Worm (Caenorhabditis elegans) whole organism, L1 larva: Measurements from ENCODE around the gene C29F5.8.

Source experiments
- F16B12.6 ChIP-seq: fragments of 150-350 bp; optimal IDR thresholded peaks from 2 replicates; lab custom pipeline; 2014; ENCODE audit warnings: missing biosample characterization, missing genetic modification characterization
- aha-1 ChIP-seq: fragments of 150-350 bp; optimal IDR thresholded peaks from 2 replicates; lab custom pipeline; 2014; ENCODE audit warnings: missing biosample characterization, missing genetic modification characterization
- ama-1 ChIP-seq: fragments of 150-350 bp; optimal IDR thresholded peaks from 2 replicates; lab custom pipeline; 2014
- ceh-63 ChIP-seq: fragments of 200-800 bp; sonication (Bioruptor generic); optimal IDR thresholded peaks from 2 replicates; lab custom pipeline; 2018; ENCODE audit warnings: mild to moderate bottlenecking, missing genetic modification characterization, missing compliant biosample characterization
- ceh-82 ChIP-seq, 3 experiments: fragments of 150-350 bp in 1 of 3; sonication (generic microtip) in 2 of 3; optimal IDR thresholded peaks; 2 replicates each; lab custom pipeline; 2014 to 2017; ENCODE audit warnings: missing biosample characterization in 3 of 3, missing genetic modification characterization in 3 of 3
- ceh-88 ChIP-seq: fragments of 200-800 bp; sonication (Bioruptor generic); IDR thresholded peaks from 2 replicates; pipeline ENCODE4 v1.3.6; 2022; ENCODE audit warnings: missing genetic modification characterization, missing compliant biosample characterization
- ces-1 ChIP-seq: fragments of 150-350 bp; optimal IDR thresholded peaks from 2 replicates; lab custom pipeline; 2014; ENCODE audit warnings: missing biosample characterization, missing genetic modification reagents, missing genetic modification characterization
- dpl-1 ChIP-seq, 3 experiments: fragments of 150-350 bp in 2 of 3; sonication (generic microtip) in 1 of 3; optimal IDR thresholded peaks; 2 replicates each; lab custom pipeline; 2014 to 2017; ENCODE audit warnings: missing biosample characterization in 3 of 3, missing genetic modification characterization in 3 of 3, missing genetic modification reagents in 3 of 3
- efl-1 ChIP-seq, 4 experiments: fragments of 150-350 bp; optimal IDR thresholded peaks in 3 of 4; peaks in 1 of 4; 1 replicate in 1 of 4; 2 replicates in 3 of 4; lab custom pipeline; 2014; ENCODE audit warnings: missing biosample characterization in 2 of 4, missing genetic modification characterization in 2 of 4, missing genetic modification reagents in 2 of 4
- elt-2 ChIP-seq: sonication (generic microtip); optimal IDR thresholded peaks from 2 replicates; lab custom pipeline; 2016; ENCODE audit warnings: missing genetic modification characterization, mild to moderate bottlenecking, inconsistent platforms, missing compliant biosample characterization, missing genetic modification reagents
- elt-3 ChIP-seq, 6 experiments: fragments of 150-350 bp in 1 of 6; sonication (generic microtip); optimal IDR thresholded peaks; 2 replicates each; lab custom pipeline; 2017 to 2018; ENCODE audit warnings: missing biosample characterization in 6 of 6, missing genetic modification characterization in 6 of 6, inconsistent platforms in 1 of 6
- ets-5 ChIP-seq: fragments of 200-800 bp; sonication (Bioruptor generic); IDR thresholded peaks from 2 replicates; pipeline ENCODE4 v1.3.6; 2022; ENCODE audit warnings: missing genetic modification characterization, missing compliant biosample characterization
- fkh-4 ChIP-seq: sonication (generic microtip); optimal IDR thresholded peaks from 2 replicates; lab custom pipeline; 2016; ENCODE audit warnings: missing compliant biosample characterization, missing genetic modification characterization, borderline replicate concordance
- fos-1 ChIP-seq: fragments of 150-350 bp; optimal IDR thresholded peaks from 2 replicates; lab custom pipeline; 2014; ENCODE audit warnings: missing biosample characterization, missing genetic modification characterization
- grh-1 ChIP-seq: fragments of 200-800 bp; sonication (Bioruptor generic); IDR thresholded peaks from 2 replicates; pipeline ENCODE4 v1.3.6; 2022; ENCODE audit warnings: missing genetic modification reagents, missing genetic modification characterization, missing compliant biosample characterization
- hlh-4 ChIP-seq: sonication (generic microtip); optimal IDR thresholded peaks from 2 replicates; lab custom pipeline; 2016; ENCODE audit warnings: mild to moderate bottlenecking, missing genetic modification characterization, missing compliant biosample characterization
- isw-1 ChIP-seq: fragments of 200-800 bp; sonication (Bioruptor generic); IDR thresholded peaks from 2 replicates; pipeline ENCODE4 v1.3.6; 2022; ENCODE audit warnings: missing genetic modification characterization, missing compliant biosample characterization
- lin-14 ChIP-seq: fragments of 200-800 bp; sonication (Bioruptor generic); optimal IDR thresholded peaks from 2 replicates; lab custom pipeline; 2018; ENCODE audit warnings: mild to moderate bottlenecking, missing genetic modification characterization, moderate library complexity, missing compliant biosample characterization
- lin-15B ChIP-seq: fragments of 150-350 bp; sonication (generic microtip); optimal IDR thresholded peaks from 3 replicates; lab custom pipeline; 2014; ENCODE audit warnings: missing biosample characterization, missing genetic modification characterization
- lin-35 ChIP-seq, 2 experiments: fragments of 150-350 bp; optimal IDR thresholded peaks; 2 replicates each; lab custom pipeline; 2014; ENCODE audit warnings: missing biosample characterization in 2 of 2, missing genetic modification characterization in 2 of 2, missing genetic modification reagents in 2 of 2
- lir-3 ChIP-seq: sonication (generic microtip); optimal IDR thresholded peaks from 2 replicates; lab custom pipeline; 2016; ENCODE audit warnings: mild to moderate bottlenecking, missing genetic modification characterization, moderate library complexity, missing compliant biosample characterization; ENCODE audit not compliant: poor library complexity
- lsy-2 ChIP-seq, 2 experiments: fragments of 150-350 bp; optimal IDR thresholded peaks; 2 replicates each; lab custom pipeline; 2014; ENCODE audit warnings: missing biosample characterization in 2 of 2, missing genetic modification characterization in 2 of 2
- mdl-1 ChIP-seq, 2 experiments: fragments of 150-350 bp; optimal IDR thresholded peaks; 2 replicates each; lab custom pipeline; 2014 to 2017; ENCODE audit warnings: missing biosample characterization in 2 of 2, missing genetic modification characterization in 2 of 2, inconsistent platforms in 1 of 2
- mep-1 ChIP-seq: fragments of 150-350 bp; optimal IDR thresholded peaks from 2 replicates; lab custom pipeline; 2014; ENCODE audit warnings: missing biosample characterization, missing genetic modification characterization
- nhr-12 ChIP-seq: sonication (generic microtip); optimal IDR thresholded peaks from 2 replicates; lab custom pipeline; 2017; ENCODE audit warnings: missing biosample characterization, missing genetic modification characterization
- nhr-19 ChIP-seq: fragments of 200-800 bp; sonication (Bioruptor generic); conservative IDR thresholded peaks from 2 replicates; pipeline ENCODE4 v1.3.6; 2022; ENCODE audit warnings: missing genetic modification characterization, missing compliant biosample characterization
- nhr-28 ChIP-seq: fragments of 150-350 bp; optimal IDR thresholded peaks from 2 replicates; lab custom pipeline; 2014; ENCODE audit warnings: missing biosample characterization, missing genetic modification characterization
- nhr-71 ChIP-seq: sonication (generic microtip); optimal IDR thresholded peaks from 2 replicates; lab custom pipeline; 2016; ENCODE audit warnings: mild to moderate bottlenecking, missing genetic modification characterization, moderate library complexity, missing compliant biosample characterization
- pqm-1 ChIP-seq: sonication (generic microtip); optimal IDR thresholded peaks from 3 replicates; lab custom pipeline; 2017; ENCODE audit warnings: missing biosample characterization, missing genetic modification characterization
- swsn-7 ChIP-seq: sonication (generic microtip); optimal IDR thresholded peaks from 2 replicates; lab custom pipeline; 2016; ENCODE audit warnings: missing genetic modification characterization, missing compliant biosample characterization
- tlp-1 ChIP-seq: fragments of 150-350 bp; optimal IDR thresholded peaks from 2 replicates; lab custom pipeline; 2014; ENCODE audit warnings: missing biosample characterization, missing genetic modification characterization
- unc-130 ChIP-seq: fragments of 150-350 bp; optimal IDR thresholded peaks from 2 replicates; lab custom pipeline; 2017; ENCODE audit warnings: missing biosample characterization, missing genetic modification characterization, inconsistent platforms
- vab-15 ChIP-seq: sonication (generic microtip); optimal IDR thresholded peaks from 2 replicates; lab custom pipeline; 2017; ENCODE audit warnings: missing genotype, mild to moderate bottlenecking, missing genetic modification characterization, missing compliant biosample characterization
- ztf-11 ChIP-seq, 2 experiments: sonication (generic microtip); optimal IDR thresholded peaks; 2 replicates each; lab custom pipeline; 2016 to 2017; ENCODE audit warnings: missing genetic modification characterization in 2 of 2, missing biosample characterization in 1 of 2, missing compliant biosample characterization in 1 of 2

The C29F5.8 gene

DNA sequence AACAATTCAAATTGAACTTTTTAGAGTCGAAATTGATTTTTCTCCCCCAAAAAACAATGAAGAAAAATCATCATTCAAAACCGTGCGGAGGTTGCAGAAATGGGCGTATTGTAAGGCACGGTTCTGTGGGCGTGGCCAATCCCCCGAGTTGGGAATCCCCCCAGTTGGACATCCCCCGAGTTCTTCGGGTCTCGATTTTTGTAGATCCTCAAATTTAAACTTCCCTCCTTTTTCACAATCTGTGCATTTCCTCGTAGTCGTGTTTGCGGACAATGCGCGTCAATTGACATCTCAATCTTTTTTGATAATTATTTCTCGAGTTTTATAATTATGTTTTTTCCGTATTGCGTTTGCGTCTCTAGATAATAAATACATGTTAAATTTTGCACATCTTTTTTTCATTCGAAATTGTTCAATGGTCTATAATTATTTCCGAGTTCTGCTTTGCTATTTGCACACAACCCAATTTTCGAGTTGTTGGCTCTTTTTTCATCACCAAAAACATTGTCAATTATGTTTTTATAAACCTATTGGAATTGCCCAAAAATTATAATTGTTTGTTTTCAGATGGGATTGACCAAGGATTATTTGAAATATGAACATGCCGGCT lies 36.3 kb upstream of the C29F5.8 start, which contains the start of gene F13H8.2 (continued):
- TF ChIP-seq F16B12.6 (tag; lab: Kevin White, UChicago) (peak; percentile 98), pqm-1 (tag; lab: Kevin White, UChicago) (no peak), ama-1 (lab: Kevin White, UChicago) (peak; percentile 67), nhr-12 (tag; lab: Kevin White, UChicago) (no peak), ceh-88 (GFP tag; lab: Robert Waterston, UW) (peak; percentile 81)

DNA sequence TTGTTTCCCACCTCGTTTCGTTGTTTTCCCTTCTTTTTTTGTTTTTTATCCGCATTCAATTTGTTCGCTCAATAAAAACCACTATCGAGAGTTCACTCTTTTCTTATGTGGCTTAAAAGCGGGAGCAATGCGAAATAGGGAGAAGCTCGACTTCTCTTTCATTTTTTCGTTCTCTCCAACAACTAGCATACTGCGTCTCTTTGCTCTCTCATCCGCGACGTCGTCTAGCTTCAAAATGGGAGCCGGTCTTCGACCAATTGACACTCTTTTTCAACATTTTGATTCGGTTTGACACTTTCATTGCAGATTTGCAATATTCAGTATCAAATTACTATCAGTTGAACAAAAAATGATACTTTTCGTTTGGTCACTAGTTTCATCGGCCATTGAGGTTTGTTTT lies 32.3 kb upstream of the C29F5.8 start, which contains the start of gene bpl-1:
Gene bpl-1, plus strand, starts transcription at position 301 of the 400 bp plus-strand sequence.
- TF ChIP-seq ceh-82 (tag; optimal IDR thresholded peaks at IDR 0.05; lab: Kevin White, UChicago) (peak in 1 of 3 experiments; percentile 2), lin-14 (peak; percentile 28), vab-15 (tag; lab: Kevin White, UChicago) (no peak), unc-130 (no peak), grh-1 (GFP tag; lab: Robert Waterston, UW) (no peak), nhr-19 (GFP tag; lab: Robert Waterston, UW) (no peak), elt-3 (tag; optimal IDR thresholded peaks at IDR 0.05; lab: Kevin White, UChicago) (no peak), mdl-1 (tag; optimal IDR thresholded peaks at IDR 0.05; lab: Kevin White, UChicago) (no peak), fkh-4 (tag; lab: Kevin White, UChicago) (no peak), ets-5 (GFP tag; lab: Robert Waterston, UW) (no peak), lsy-2 (tag; optimal IDR thresholded peaks at IDR 0.05; lab: Kevin White, UChicago) (peak in 1 of 2 experiments; percentile 1), dpl-1 (GFP tag; optimal IDR thresholded peaks at IDR 0.05; lab: Kevin White, UChicago) (peak in 1 of 3 experiments; percentile 10), nhr-28 (tag; lab: Kevin White, UChicago) (no peak), ztf-11 (tag; optimal IDR thresholded peaks at IDR 0.05; lab: Kevin White, UChicago) (no peak), aha-1 (tag; lab: Kevin White, UChicago) (no peak), efl-1 (optimal IDR thresholded peaks at IDR 0.05; lab: Kevin White, UChicago) (peak; percentile 3 to 9), efl-1 (GFP tag; optimal IDR thresholded peaks at IDR 0.05 in 1 of 2; lab: Kevin White, UChicago) (no peak)

DNA sequence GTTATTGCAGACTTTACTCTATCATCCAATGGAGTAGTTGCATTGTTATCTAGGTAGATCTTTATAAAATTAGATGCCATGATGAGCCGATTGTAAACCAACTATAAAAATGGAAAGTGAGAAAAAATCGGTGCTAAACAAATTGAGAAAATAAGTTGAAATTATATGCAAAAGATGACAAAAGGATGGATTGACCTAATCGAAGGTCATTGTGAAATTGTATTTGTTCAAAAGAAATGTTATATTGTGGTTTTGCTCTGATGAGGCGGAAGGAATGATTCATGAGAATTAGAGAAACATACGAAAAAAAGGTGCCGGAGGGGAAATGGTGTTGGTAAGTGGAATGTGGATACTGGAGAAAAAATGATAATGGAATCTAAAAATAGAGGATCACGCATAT lies 25.2 kb upstream of the C29F5.8 start, which contains the start of gene scly-1:
Gene scly-1, minus strand, starts transcription at position 101 of the 400 bp plus-strand sequence.
- TF ChIP-seq efl-1 (optimal IDR thresholded peaks at IDR 0.05; lab: Kevin White, UChicago) (no peak), efl-1 (GFP tag; optimal IDR thresholded peaks at IDR 0.05 in 1 of 2; lab: Kevin White, UChicago) (peak in 1 of 2 experiments; percentile 87), nhr-71 (tag; lab: Kevin White, UChicago) (no peak), nhr-19 (GFP tag; lab: Robert Waterston, UW) (no peak), hlh-4 (tag; lab: Kevin White, UChicago) (no peak), pqm-1 (tag; lab: Kevin White, UChicago) (no peak)

DNA sequence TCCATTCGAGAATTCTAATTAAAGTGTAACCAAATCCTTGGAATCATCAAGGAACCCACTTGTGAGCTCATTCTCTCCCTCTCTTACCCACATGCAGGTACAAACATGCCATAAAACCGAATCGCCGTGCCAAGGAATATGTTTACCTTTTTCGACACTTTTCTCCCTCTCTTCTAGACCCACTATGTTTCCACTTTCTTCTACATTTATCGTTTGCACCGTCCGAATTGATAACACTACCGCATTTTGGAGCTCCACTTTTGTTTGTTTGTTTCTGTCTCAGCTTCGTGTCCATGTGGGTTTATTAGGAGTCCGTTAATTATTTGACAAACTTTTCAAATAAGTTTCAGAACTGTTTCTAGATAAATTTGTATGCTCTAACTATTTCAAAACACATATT lies 24.3 kb upstream of the C29F5.8 start:
- TF ChIP-seq tlp-1 (tag; lab: Kevin White, UChicago) (no peak), elt-2 (tag; lab: Kevin White, UChicago) (peak; percentile 38)

DNA sequence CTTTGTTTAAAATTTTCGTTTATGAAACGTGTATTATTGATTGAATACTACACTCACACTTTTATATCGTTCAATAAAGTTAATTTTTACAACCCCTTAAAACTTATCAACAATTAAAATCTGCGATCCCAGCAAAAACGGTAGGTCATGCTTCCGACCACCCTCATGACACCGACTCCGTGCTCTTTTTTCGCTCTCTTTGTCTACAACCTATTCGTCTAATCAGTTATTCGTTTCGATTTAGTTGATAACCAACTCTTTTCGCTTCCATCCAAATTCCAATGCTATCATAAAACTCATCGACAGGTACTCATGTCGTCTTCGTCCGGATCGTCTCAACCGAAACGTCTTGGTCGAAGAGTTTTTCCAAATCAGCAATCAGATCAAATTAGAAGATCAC lies 23.2 kb upstream of the C29F5.8 start, which contains the start of gene F13H8.1:
Gene F13H8.1, plus strand, starts transcription at position 311 of the 400 bp plus-strand sequence.
- TF ChIP-seq pqm-1 (tag; lab: Kevin White, UChicago) = peak; percentile 29
- TF ChIP-seq ces-1 (GFP tag; lab: Kevin White, UChicago) = no peak
- TF ChIP-seq lin-35 (GFP tag; optimal IDR thresholded peaks at IDR 0.05; lab: Kevin White, UChicago) = peak in 1 of 2 experiments; percentile 8
- peak; percentile 54 for TF ChIP-seq elt-2 (tag; lab: Kevin White, UChicago)

DNA sequence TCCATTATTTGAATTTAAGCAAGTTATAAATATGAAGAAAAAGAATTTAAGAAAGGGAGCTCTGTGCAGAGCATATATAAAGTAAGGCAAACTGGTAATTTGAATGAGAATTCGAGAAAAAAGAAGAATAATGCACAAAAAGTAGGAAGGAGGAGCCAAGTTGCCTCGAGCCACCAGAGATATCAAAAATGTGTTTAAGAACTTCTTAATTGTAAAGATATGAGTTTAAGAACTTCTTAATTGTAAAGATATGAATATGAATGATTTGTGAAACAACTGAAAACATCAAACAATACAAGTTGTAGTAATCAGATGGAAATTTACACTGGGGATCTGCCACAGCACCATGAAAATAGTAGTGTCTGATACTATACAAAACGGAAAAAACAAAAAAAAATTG lies 19.4 kb upstream of the C29F5.8 start, which contains the start of gene F13H8.6:
Gene F13H8.6, minus strand, starts transcription at position 101 of the 400 bp plus-strand sequence.
- TF ChIP-seq nhr-71 (tag; lab: Kevin White, UChicago) (no peak), mep-1 (tag; lab: Kevin White, UChicago) (no peak), lin-15B (no peak), swsn-7 (tag; lab: Kevin White, UChicago) (no peak), lir-3 (tag; lab: Kevin White, UChicago) (no peak), ceh-63 (GFP tag; lab: Kevin White, UChicago) (no peak), ets-5 (GFP tag; lab: Robert Waterston, UW) (no peak), isw-1 (no peak), fos-1 (tag; lab: Kevin White, UChicago) (no peak)
